Fruit fly (Drosophila melanogaster): ENCODE data around the gene nero.
A peak's percentile ranks its signal among the peaks of the same experiment; 100 is the strongest.

The nero gene

DNA sequence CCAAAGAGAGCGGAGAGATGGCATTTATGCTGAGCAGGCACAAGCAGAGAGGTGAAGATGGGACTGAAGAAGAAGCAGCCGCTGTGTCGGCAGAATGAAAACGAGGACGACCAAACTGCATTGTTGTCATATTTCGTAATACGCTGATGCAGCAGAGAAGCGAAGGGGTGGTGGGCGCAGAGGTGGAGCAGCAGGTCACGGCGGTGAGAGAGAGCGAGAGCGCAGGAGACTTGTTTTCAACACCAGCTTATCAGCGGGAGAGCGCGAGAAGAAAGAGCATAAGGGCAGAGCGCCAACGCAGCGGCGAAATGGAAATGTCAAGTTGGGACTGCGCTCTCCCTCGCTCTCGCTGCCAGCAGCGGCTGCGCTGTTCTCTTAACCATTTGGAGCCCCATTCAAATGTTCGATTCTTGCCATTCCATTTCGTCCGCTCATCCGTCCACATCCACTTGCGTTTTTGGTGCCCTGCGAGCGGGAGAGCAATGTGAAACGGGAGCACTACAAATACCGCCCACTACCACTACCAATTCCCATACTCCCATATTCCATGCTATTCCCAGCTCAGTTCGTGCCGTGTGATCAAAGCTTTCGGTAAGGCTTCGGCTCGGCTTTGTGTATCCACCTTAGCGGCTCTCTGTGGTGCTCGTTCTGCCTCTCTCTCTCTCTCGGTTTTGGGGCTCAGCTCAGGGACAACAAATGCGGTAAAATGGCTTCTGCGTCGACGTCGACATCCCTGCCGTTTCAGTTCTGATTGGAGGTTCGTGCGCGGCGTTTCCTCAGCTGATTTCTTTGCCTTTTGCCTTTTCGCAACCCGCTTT, 33.8 kb downstream of the nero start, which contains the start of gene ttk (continued):
- TF ChIP-seq Hr39 (GFP tag; optimal IDR thresholded peaks at IDR 0.05), result no peak
- peak; percentile 2 for TF ChIP-seq Sox14 (GFP tag; optimal IDR thresholded peaks at IDR 0.05)
- TF ChIP-seq Sox102F (GFP tag; optimal IDR thresholded peaks at IDR 0.05), result peak; percentile 63
- TF ChIP-seq CG11762 (GFP tag; optimal IDR thresholded peaks at IDR 0.05; ENCODE audit: insufficient read depth), result no peak
- peak; percentile 56 for TF ChIP-seq CG9139 (GFP tag; optimal IDR thresholded peaks at IDR 0.05)
- no peak for TF ChIP-seq CG31627 (GFP tag; optimal IDR thresholded peaks at IDR 0.05)
- peak; percentile 17; the same call in 1 of the 3 replicates for TF ChIP-seq eg (GFP tag; IDR thresholded peaks at IDR 0.05)
- no peak for TF ChIP-seq CG16779 (tag; optimal IDR thresholded peaks at IDR 0.05)
- TF ChIP-seq net (GFP tag; optimal IDR thresholded peaks at IDR 0.05), result no peak
- peak; percentile 17 to 43 for TF ChIP-seq ss (GFP tag; optimal IDR thresholded peaks at IDR 0.05)
- no peak for TF ChIP-seq Eip93F (GFP tag; optimal IDR thresholded peaks at IDR 0.05)
- TF ChIP-seq svp (GFP tag), result peak; percentile 100
- peak; percentile 2 for TF ChIP-seq spab (GFP tag; optimal IDR thresholded peaks at IDR 0.05)
- no peak for TF ChIP-seq CG8119 (GFP tag; IDR thresholded peaks at IDR 0.05)
- no peak for TF ChIP-seq Hr38 (GFP tag; optimal IDR thresholded peaks at IDR 0.05)
- TF ChIP-seq fd85E (GFP tag; optimal IDR thresholded peaks at IDR 0.05), result no peak
- TF ChIP-seq cyc (GFP tag; optimal IDR thresholded peaks at IDR 0.05), result no peak
- TF ChIP-seq esn (GFP tag; optimal IDR thresholded peaks at IDR 0.05), result peak; percentile 11
- peak; percentile 43 for TF ChIP-seq CG6854 (GFP tag; optimal IDR thresholded peaks at IDR 0.05)
- TF ChIP-seq topi (GFP tag; optimal IDR thresholded peaks at IDR 0.05), result peak; percentile 2
- TF ChIP-seq salr (GFP tag; optimal IDR thresholded peaks at IDR 0.05), result no peak
- TF ChIP-seq CG6163 (GFP tag; IDR thresholded peaks at IDR 0.05), result peak; percentile 49; the same call in 2 of the 3 replicates

DNA sequence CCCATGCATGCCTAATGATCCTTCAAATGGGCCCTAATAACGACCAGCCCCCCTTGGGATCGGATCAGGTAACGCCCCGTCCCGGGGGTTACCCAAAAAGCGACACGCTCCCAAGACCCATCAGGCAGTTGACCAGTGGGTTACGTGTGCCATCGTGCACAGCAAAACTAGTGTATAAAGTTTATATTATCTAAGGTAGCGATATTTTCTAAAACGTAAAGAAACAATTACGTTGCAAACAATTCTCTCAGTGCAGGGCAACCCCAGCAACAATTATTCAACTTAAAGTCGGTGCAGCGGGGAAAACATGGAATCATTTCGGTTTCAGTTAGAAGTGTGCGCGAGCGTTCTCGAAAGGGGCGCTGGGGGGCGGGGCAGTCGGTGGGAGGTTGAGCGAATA, 34.8 kb downstream of the nero start:
- TF ChIP-seq CG8632 (GFP tag; optimal IDR thresholded peaks at IDR 0.05), result no peak
- TF ChIP-seq CG6854 (GFP tag; optimal IDR thresholded peaks at IDR 0.05), result no peak
- peak; percentile 12 for TF ChIP-seq cyc (GFP tag; optimal IDR thresholded peaks at IDR 0.05)
- no peak for TF ChIP-seq Ets21C (GFP tag; optimal IDR thresholded peaks at IDR 0.05)
- no peak for TF ChIP-seq Hr4 (GFP tag; optimal IDR thresholded peaks at IDR 0.05)
- peak; percentile 53 for TF ChIP-seq Eip78C (GFP tag)
- TF ChIP-seq Gug (GFP tag; IDR thresholded peaks at IDR 0.05), result peak; percentile 19; the same call in 1 of the 2 replicates
- TF ChIP-seq CG7368 (GFP tag; optimal IDR thresholded peaks at IDR 0.05), result no peak
- no peak for TF ChIP-seq CG6808 (GFP tag; optimal IDR thresholded peaks at IDR 0.05)
- TF ChIP-seq eg (GFP tag; IDR thresholded peaks at IDR 0.05), result 0 out of 3 replicates have a peak, but pooled peaks have one; percentile 24
- no peak for TF ChIP-seq Lpt (GFP tag; optimal IDR thresholded peaks at IDR 0.05)
- TF ChIP-seq salr (GFP tag; optimal IDR thresholded peaks at IDR 0.05), result peak in 1 of 2 experiments; percentile 22
- TF ChIP-seq Hr39 (GFP tag; optimal IDR thresholded peaks at IDR 0.05), result peak; percentile 14
- no peak for TF ChIP-seq fkh (GFP tag; optimal IDR thresholded peaks at IDR 0.05)
- TF ChIP-seq achi (GFP tag; optimal IDR thresholded peaks at IDR 0.05), result peak; percentile 16
- TF ChIP-seq Hr38 (GFP tag; optimal IDR thresholded peaks at IDR 0.05), result no peak
- no peak for TF ChIP-seq CG10669 (GFP tag; optimal IDR thresholded peaks at IDR 0.05)
- no peak for TF ChIP-seq spab (GFP tag; optimal IDR thresholded peaks at IDR 0.05)
- no peak for TF ChIP-seq Sox14 (GFP tag; optimal IDR thresholded peaks at IDR 0.05)
- peak; percentile 27 for TF ChIP-seq CG6276 (GFP tag; optimal IDR thresholded peaks at IDR 0.05)
- TF ChIP-seq Smox (GFP tag; optimal IDR thresholded peaks at IDR 0.05), result no peak
- TF ChIP-seq CG6163 (GFP tag; IDR thresholded peaks at IDR 0.05), result peak; percentile 34; the same call in 2 of the 3 replicates
- TF ChIP-seq net (GFP tag; optimal IDR thresholded peaks at IDR 0.05), result no peak
- peak; percentile 5 for TF ChIP-seq fd59A (GFP tag; optimal IDR thresholded peaks at IDR 0.05)
- TF ChIP-seq CG8119 (GFP tag; IDR thresholded peaks at IDR 0.05), result peak; percentile 44; the same call in 2 of the 3 replicates
- peak; percentile 27 for TF ChIP-seq CG31627 (GFP tag; optimal IDR thresholded peaks at IDR 0.05)
- TF ChIP-seq Met (GFP tag; optimal IDR thresholded peaks at IDR 0.05), result peak; percentile 0
- peak; percentile 35 for TF ChIP-seq svp (GFP tag)
- no peak for TF ChIP-seq ss (GFP tag; optimal IDR thresholded peaks at IDR 0.05)
- no peak for TF ChIP-seq acj6 (GFP tag; optimal IDR thresholded peaks at IDR 0.05)
- no peak for TF ChIP-seq dsx (GFP tag; optimal IDR thresholded peaks at IDR 0.05; ENCODE audit: poor library complexity, severe bottlenecking)
- TF ChIP-seq CG3919 (GFP tag; optimal IDR thresholded peaks at IDR 0.05), result peak; percentile 11
- no peak for TF ChIP-seq topi (GFP tag; optimal IDR thresholded peaks at IDR 0.05)
- no peak for TF ChIP-seq fd85E (GFP tag; optimal IDR thresholded peaks at IDR 0.05)
- peak; percentile 23 for TF ChIP-seq Ets96B (tag; optimal IDR thresholded peaks at IDR 0.05)
- peak; percentile 36 for TF ChIP-seq CG4318 (GFP tag; optimal IDR thresholded peaks at IDR 0.05)
- no peak for TF ChIP-seq CG3032 (tag; optimal IDR thresholded peaks at IDR 0.05)
- TF ChIP-seq pdm3 (GFP tag; optimal IDR thresholded peaks at IDR 0.05), result peak; percentile 9
- no peak for TF ChIP-seq vri (GFP tag; optimal IDR thresholded peaks at IDR 0.05)
- no peak for TF ChIP-seq CG10631 (GFP tag; optimal IDR thresholded peaks at IDR 0.05)

Measured in whole organism, prepupa.